Worm (Caenorhabditis elegans) whole organism, L4/young adult: ENCODE data around the gene fmil-1.
A peak's percentile ranks its signal among the peaks of the same experiment; 100 is the strongest.

Experiments used
- W03F9.2 ChIP-seq: fragments of 150-350 bp; optimal IDR thresholded peaks from 2 replicates; lab custom pipeline; 2014; ENCODE audit warnings: missing biosample characterization, missing genetic modification characterization
- dao-5 ChIP-seq: sonication (generic microtip); optimal IDR thresholded peaks from 2 replicates; lab custom pipeline; 2016; ENCODE audit warnings: missing genotype, missing genetic modification characterization, moderate library complexity, missing compliant biosample characterization
- him-1 ChIP-seq: sonication (generic microtip); optimal IDR thresholded peaks from 2 replicates; lab custom pipeline; 2016; ENCODE audit warnings: missing genotype, missing genetic modification reagents, missing genetic modification characterization, missing compliant biosample characterization

Gene fmil-1

ce11 chrIV:3642189-3642588, 26.3 kb downstream of the fmil-1 start, which contains the start of gene CC8.3:
TSS of gene CC8.3 (minus strand) at chrIV:3642289.
- TF ChIP-seq W03F9.2 (tag; lab: Kevin White, UChicago) = no peak
- no peak for TF ChIP-seq dao-5
- no peak for TF ChIP-seq him-1 (tag; lab: Kevin White, UChicago)

ce11 chrIV:3638250-3638926, 30.1 kb downstream of the fmil-1 start:
- TF ChIP-seq dao-5 (no peak), him-1 (tag; lab: Kevin White, UChicago) (no peak), W03F9.2 (tag; lab: Kevin White, UChicago) (no peak)

ce11 chrIV:3636528-3637129, 31.9 kb downstream of the fmil-1 start, which contains the start of gene madf-9:
TSS of gene madf-9 (plus strand) at chrIV:3637079.
- TF ChIP-seq dao-5 = peak; percentile 70
- TF ChIP-seq him-1 (tag; lab: Kevin White, UChicago) = peak; percentile 18
- no peak for TF ChIP-seq W03F9.2 (tag; lab: Kevin White, UChicago)

- TF ChIP-seq dao-5 (no peak), him-1 (tag; lab: Kevin White, UChicago) (no peak), W03F9.2 (tag; lab: Kevin White, UChicago) (no peak)
These were observed 35.2 kb downstream of the fmil-1 start, which contains the start of gene ZC416.2 for ce11 chrIV:3633254-3633653. TSS of gene ZC416.2 (plus strand) at chrIV:3633619.

ce11 chrIV:3632475-3632874, 36.0 kb downstream of the fmil-1 start:
- TF ChIP-seq him-1 (tag; lab: Kevin White, UChicago) = no peak
- no peak for TF ChIP-seq dao-5
- no peak for TF ChIP-seq W03F9.2 (tag; lab: Kevin White, UChicago)

ce11 chrIV:3628896-3629641, 39.4 kb downstream of the fmil-1 start:
- TF ChIP-seq dao-5 (no peak), him-1 (tag; lab: Kevin White, UChicago) (no peak), W03F9.2 (tag; lab: Kevin White, UChicago) (no peak)

- no peak for TF ChIP-seq dao-5
- TF ChIP-seq W03F9.2 (tag; lab: Kevin White, UChicago) = no peak
- no peak for TF ChIP-seq him-1 (tag; lab: Kevin White, UChicago)
These were observed 42.1 kb downstream of the fmil-1 start for ce11 chrIV:3626447-3626846.

ce11 chrIV:3624597-3624996, 43.9 kb downstream of the fmil-1 start, which contains the start of the genes cha-1 and unc-17:
TSS of gene cha-1 (minus strand) at chrIV:3624697.
TSS of gene unc-17 (minus strand) at chrIV:3624699.
- TF ChIP-seq dao-5 (no peak), him-1 (tag; lab: Kevin White, UChicago) (no peak), W03F9.2 (tag; lab: Kevin White, UChicago) (no peak)

- no peak for TF ChIP-seq dao-5
- TF ChIP-seq W03F9.2 (tag; lab: Kevin White, UChicago) = no peak
- no peak for TF ChIP-seq him-1 (tag; lab: Kevin White, UChicago)
These were observed 46.6 kb downstream of the fmil-1 start for ce11 chrIV:3621805-3622355.

- no peak for TF ChIP-seq him-1 (tag; lab: Kevin White, UChicago)
- no peak for TF ChIP-seq W03F9.2 (tag; lab: Kevin White, UChicago)
- TF ChIP-seq dao-5 = no peak
These were observed 49.8 kb downstream of the fmil-1 start for ce11 chrIV:3618719-3619118.

- no peak for TF ChIP-seq him-1 (tag; lab: Kevin White, UChicago)
- TF ChIP-seq dao-5 = no peak
- TF ChIP-seq W03F9.2 (tag; lab: Kevin White, UChicago) = no peak
These were observed 55.4 kb downstream of the fmil-1 start, which contains the start of gene ltah-1.2 for ce11 chrIV:3613022-3613605. TSS of gene ltah-1.2 (minus strand) at chrIV:3613072.

- TF ChIP-seq W03F9.2 (tag; lab: Kevin White, UChicago) = no peak
- no peak for TF ChIP-seq him-1 (tag; lab: Kevin White, UChicago)
These were observed 56.7 kb downstream of the fmil-1 start for ce11 chrIV:3611845-3612244.

ce11 chrIV:3610987-3611386, 57.5 kb downstream of the fmil-1 start:
- TF ChIP-seq dao-5 (no peak), him-1 (tag; lab: Kevin White, UChicago) (no peak)
